Worm (Caenorhabditis elegans) whole organism, L3 larva: ENCODE data around the gene ZK285.2.

Experiments
- ceh-82 ChIP-seq: fragments of 150-350 bp; optimal IDR thresholded peaks from 2 replicates; lab custom pipeline; 2014; ENCODE audit warnings: missing biosample characterization, missing genetic modification characterization
- ceh-9 ChIP-seq: sonication (generic microtip); optimal IDR thresholded peaks from 2 replicates; lab custom pipeline; 2018; ENCODE audit warnings: missing biosample characterization, missing genetic modification characterization
- elt-2 ChIP-seq: sonication (generic microtip); optimal IDR thresholded peaks from 2 replicates; lab custom pipeline; 2016; ENCODE audit warnings: missing genetic modification reagents, mild to moderate bottlenecking, missing genetic modification characterization, missing compliant biosample characterization
- elt-3 ChIP-seq, 3 experiments: fragments of 150-350 bp in 1 of 3; sonication (generic microtip) in 2 of 3; optimal IDR thresholded peaks; 2 replicates in 2 of 3; 4 replicates in 1 of 3; lab custom pipeline; 2014 to 2017; ENCODE audit warnings: missing biosample characterization in 3 of 3, missing genetic modification characterization in 3 of 3
- fkh-10 ChIP-seq: sonication (generic microtip); optimal IDR thresholded peaks from 2 replicates; lab custom pipeline; 2017; ENCODE audit warnings: missing biosample characterization, missing genetic modification reagents, missing genetic modification characterization
- fkh-2 ChIP-seq: fragments of 150-350 bp; optimal IDR thresholded peaks from 2 replicates; lab custom pipeline; 2014; ENCODE audit warnings: missing biosample characterization, missing genetic modification reagents, missing genetic modification characterization
- jun-1 ChIP-seq: fragments of 150-350 bp; optimal IDR thresholded peaks from 2 replicates; lab custom pipeline; 2014; ENCODE audit warnings: missing biosample characterization, missing genetic modification reagents, missing genetic modification characterization
- lin-15B ChIP-seq: fragments of 150-350 bp; optimal IDR thresholded peaks from 2 replicates; lab custom pipeline; 2014; ENCODE audit warnings: missing biosample characterization, missing genetic modification characterization
- lsy-12 ChIP-seq: sonication (generic microtip); optimal IDR thresholded peaks from 2 replicates; lab custom pipeline; 2016; ENCODE audit warnings: mild to moderate bottlenecking, missing genetic modification characterization, missing compliant biosample characterization
- mdl-1 ChIP-seq: fragments of 150-350 bp; optimal IDR thresholded peaks from 2 replicates; lab custom pipeline; 2014; ENCODE audit warnings: missing biosample characterization, missing genetic modification characterization
- mml-1 ChIP-seq: fragments of 150-350 bp; sonication (generic microtip); optimal IDR thresholded peaks from 3 replicates; lab custom pipeline; 2014; ENCODE audit warnings: missing biosample characterization, missing genetic modification characterization
- nfya-1 ChIP-seq: sonication (generic microtip); optimal IDR thresholded peaks from 2 replicates; lab custom pipeline; 2017; ENCODE audit warnings: missing genetic modification characterization, mild to moderate bottlenecking, missing compliant biosample characterization, antibody characterized with exemption, moderate library complexity; ENCODE audit not compliant: insufficient read depth
- nhr-25 ChIP-seq: sonication (generic microtip); optimal IDR thresholded peaks from 2 replicates; lab custom pipeline; 2017; ENCODE audit warnings: missing biosample characterization, missing genetic modification characterization
- nhr-43 ChIP-seq: sonication (generic microtip); optimal IDR thresholded peaks from 2 replicates; lab custom pipeline; 2016; ENCODE audit warnings: mild to moderate bottlenecking, missing genetic modification characterization, missing compliant biosample characterization; ENCODE audit not compliant: poor library complexity, severe bottlenecking
- pha-4 ChIP-seq: fragments of 150-350 bp; optimal IDR thresholded peaks from 2 replicates; lab custom pipeline; 2014; ENCODE audit warnings: missing biosample characterization, missing genetic modification reagents, missing genetic modification characterization
- pqm-1 ChIP-seq: fragments of 150-350 bp; optimal IDR thresholded peaks from 2 replicates; lab custom pipeline; 2017; ENCODE audit warnings: missing biosample characterization, missing genetic modification characterization, inconsistent platforms
- skn-1 ChIP-seq: fragments of 150-350 bp; optimal IDR thresholded peaks from 2 replicates; lab custom pipeline; 2014; ENCODE audit warnings: missing biosample characterization, missing genetic modification characterization
- unc-39 ChIP-seq: sonication (generic microtip); optimal IDR thresholded peaks from 4 replicates; lab custom pipeline; 2017; ENCODE audit warnings: missing biosample characterization, missing genetic modification characterization
- unc-62 ChIP-seq: fragments of 150-350 bp; sonication (generic microtip); optimal IDR thresholded peaks from 4 replicates; lab custom pipeline; 2014; ENCODE audit warnings: missing biosample characterization, missing genetic modification reagents, missing genetic modification characterization
- zag-1 ChIP-seq: fragments of 150-350 bp; optimal IDR thresholded peaks from 2 replicates; lab custom pipeline; 2014; ENCODE audit warnings: missing biosample characterization, missing genetic modification characterization

ZK285.2 gene

ce11 chrV:16094284-16094683 is 47.6 kb downstream of the ZK285.2 start, which contains the start of gene F22B8.7:
TSS of gene F22B8.7 (plus strand) at chrV:16094584.
- TF ChIP-seq lsy-12 (tag; lab: Kevin White, UChicago) (no peak), unc-62 (GFP tag; lab: Kevin White, UChicago) (no peak), ceh-82 (tag; lab: Kevin White, UChicago) (no peak), mml-1 (tag; lab: Kevin White, UChicago) (no peak), nfya-1 (tag; lab: Kevin White, UChicago) (no peak), ceh-9 (tag; lab: Kevin White, UChicago) (no peak), mdl-1 (no peak), elt-3 (tag; optimal IDR thresholded peaks at IDR 0.05; lab: Kevin White, UChicago) (no peak), nhr-43 (tag; lab: Kevin White, UChicago) (no peak), lin-15B (no peak), pha-4 (no peak), zag-1 (no peak), fkh-10 (GFP tag; lab: Kevin White, UChicago) (no peak), skn-1 (tag; lab: Kevin White, UChicago) (no peak), jun-1 (tag; lab: Kevin White, UChicago) (no peak), pqm-1 (no peak), fkh-2 (tag; lab: Kevin White, UChicago) (no peak), nhr-25 (tag; lab: Kevin White, UChicago) (no peak)

DNA sequence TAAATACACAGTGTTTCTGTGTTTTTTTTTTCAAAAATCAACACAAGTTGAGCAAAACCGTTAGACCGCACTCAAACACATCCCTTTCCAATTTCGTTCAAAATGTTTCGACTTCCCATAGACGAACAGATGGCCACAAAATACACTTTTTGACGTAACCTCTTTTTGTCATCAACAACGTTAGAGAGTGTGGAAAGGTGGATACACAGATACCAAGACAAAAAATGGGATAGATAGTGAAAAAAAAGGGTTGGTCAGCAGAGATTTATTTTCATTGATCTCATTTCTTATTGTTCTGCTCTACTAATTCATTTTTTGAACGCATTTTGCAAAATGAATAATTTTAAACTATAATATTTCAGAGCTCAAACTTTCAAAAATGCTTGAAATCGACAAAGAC is 48.2 kb downstream of the ZK285.2 start:
- peak; percentile 19 for TF ChIP-seq pqm-1
- TF ChIP-seq elt-2 (tag; lab: Kevin White, UChicago): peak; percentile 12
- TF ChIP-seq unc-39 (tag; lab: Kevin White, UChicago): no peak
